Worm (Caenorhabditis elegans) whole organism, L1 larva: ENCODE results near the gene rpl-39.

ENCODE experiments used
- Y116A8C.19 ChIP-seq: sonication (generic microtip); optimal IDR thresholded peaks from 2 replicates; lab custom pipeline; 2016; ENCODE audit warnings: missing compliant biosample characterization, missing genetic modification characterization, borderline replicate concordance
- ama-1 ChIP-seq: fragments of 150-350 bp; optimal IDR thresholded peaks from 2 replicates; lab custom pipeline; 2014
- ceh-63 ChIP-seq: fragments of 200-800 bp; sonication (Bioruptor generic); optimal IDR thresholded peaks from 2 replicates; lab custom pipeline; 2018; ENCODE audit warnings: mild to moderate bottlenecking, missing genetic modification characterization, missing compliant biosample characterization
- ceh-8 ChIP-seq: fragments of 200-800 bp; sonication (Bioruptor generic); optimal IDR thresholded peaks from 2 replicates; lab custom pipeline; 2018; ENCODE audit warnings: mild to moderate bottlenecking, missing genetic modification characterization, moderate library complexity, missing compliant biosample characterization
- ceh-90 ChIP-seq: sonication (generic microtip); optimal IDR thresholded peaks from 2 replicates; lab custom pipeline; 2016; ENCODE audit warnings: missing genetic modification characterization, missing compliant biosample characterization
- egl-13 ChIP-seq: sonication (generic microtip); optimal IDR thresholded peaks from 2 replicates; lab custom pipeline; 2016; ENCODE audit warnings: missing genotype, missing genetic modification reagents, missing genetic modification characterization, missing compliant biosample characterization
- fkh-8 ChIP-seq: sonication (generic microtip); optimal IDR thresholded peaks from 2 replicates; lab custom pipeline; 2016; ENCODE audit warnings: mild to moderate bottlenecking, missing genetic modification characterization, missing compliant biosample characterization
- hpl-2 ChIP-seq: fragments of 150-350 bp; optimal IDR thresholded peaks from 2 replicates; lab custom pipeline; 2014; ENCODE audit warnings: missing biosample characterization, missing genetic modification reagents, missing genetic modification characterization
- jun-1 ChIP-seq: fragments of 150-350 bp; optimal IDR thresholded peaks from 2 replicates; lab custom pipeline; 2014; ENCODE audit warnings: missing biosample characterization, missing genetic modification reagents, missing genetic modification characterization
- lin-13 ChIP-seq: fragments of 150-350 bp; optimal IDR thresholded peaks from 2 replicates; lab custom pipeline; 2014; ENCODE audit warnings: missing biosample characterization, missing genetic modification reagents, missing genetic modification characterization
- lir-3 ChIP-seq: sonication (generic microtip); optimal IDR thresholded peaks from 2 replicates; lab custom pipeline; 2016; ENCODE audit warnings: mild to moderate bottlenecking, missing genetic modification characterization, moderate library complexity, missing compliant biosample characterization; ENCODE audit not compliant: poor library complexity
- lsy-2 ChIP-seq, 2 experiments: fragments of 150-350 bp; optimal IDR thresholded peaks; 2 replicates each; lab custom pipeline; 2014; ENCODE audit warnings: missing biosample characterization in 2 of 2, missing genetic modification characterization in 2 of 2
- mdl-1 ChIP-seq, 2 experiments: fragments of 150-350 bp; optimal IDR thresholded peaks; 2 replicates each; lab custom pipeline; 2014 to 2017; ENCODE audit warnings: missing biosample characterization in 2 of 2, missing genetic modification characterization in 2 of 2, inconsistent platforms in 1 of 2
- mef-2 ChIP-seq: fragments of 150-350 bp; optimal IDR thresholded peaks from 2 replicates; lab custom pipeline; 2014; ENCODE audit warnings: missing biosample characterization, missing genetic modification characterization
- mep-1 ChIP-seq: fragments of 150-350 bp; optimal IDR thresholded peaks from 2 replicates; lab custom pipeline; 2014; ENCODE audit warnings: missing biosample characterization, missing genetic modification characterization
- nhr-12 ChIP-seq: sonication (generic microtip); optimal IDR thresholded peaks from 2 replicates; lab custom pipeline; 2017; ENCODE audit warnings: missing biosample characterization, missing genetic modification characterization
- nhr-19 ChIP-seq: fragments of 200-800 bp; sonication (Bioruptor generic); conservative IDR thresholded peaks from 2 replicates; pipeline ENCODE4 v1.3.6; 2022; ENCODE audit warnings: missing genetic modification characterization, missing compliant biosample characterization
- nhr-237 ChIP-seq: fragments of 150-350 bp; optimal IDR thresholded peaks from 2 replicates; lab custom pipeline; 2014; ENCODE audit warnings: missing biosample characterization, missing genetic modification characterization
- nhr-71 ChIP-seq: sonication (generic microtip); optimal IDR thresholded peaks from 2 replicates; lab custom pipeline; 2016; ENCODE audit warnings: mild to moderate bottlenecking, missing genetic modification characterization, moderate library complexity, missing compliant biosample characterization
- nhr-76 ChIP-seq: sonication (generic microtip); optimal IDR thresholded peaks from 2 replicates; lab custom pipeline; 2017; ENCODE audit warnings: missing biosample characterization, missing genetic modification characterization
- nhr-85 ChIP-seq: sonication (generic microtip); peaks from one replicate; lab custom pipeline; 2016; ENCODE audit warnings: missing genetic modification characterization, inconsistent platforms, missing compliant biosample characterization
- pax-3 ChIP-seq: fragments of 200-800 bp; sonication (Bioruptor generic); optimal IDR thresholded peaks from 2 replicates; lab custom pipeline; 2018; ENCODE audit warnings: mild to moderate bottlenecking, missing genetic modification characterization, moderate library complexity, missing compliant biosample characterization
- rnt-1 ChIP-seq: sonication (generic microtip); optimal IDR thresholded peaks from 2 replicates; lab custom pipeline; 2016; ENCODE audit warnings: mild to moderate bottlenecking, missing genetic modification characterization, moderate library complexity, missing compliant biosample characterization
- snpc-4 ChIP-seq: fragments of 150-350 bp; optimal IDR thresholded peaks from 2 replicates; lab custom pipeline; 2014; ENCODE audit warnings: missing biosample characterization, missing genetic modification characterization
- snu-23 ChIP-seq: sonication (generic microtip); optimal IDR thresholded peaks from 2 replicates; lab custom pipeline; 2016; ENCODE audit warnings: missing genetic modification characterization, missing compliant biosample characterization
- sox-4 ChIP-seq: sonication (generic microtip); optimal IDR thresholded peaks from 2 replicates; lab custom pipeline; 2016; ENCODE audit warnings: missing genetic modification characterization, missing compliant biosample characterization
- swsn-7 ChIP-seq: sonication (generic microtip); optimal IDR thresholded peaks from 2 replicates; lab custom pipeline; 2016; ENCODE audit warnings: missing genetic modification characterization, missing compliant biosample characterization
- tbx-2 ChIP-seq: sonication (generic microtip); optimal IDR thresholded peaks from 2 replicates; lab custom pipeline; 2016; ENCODE audit warnings: missing genetic modification characterization, missing compliant biosample characterization
- unc-62 ChIP-seq: fragments of 150-350 bp; optimal IDR thresholded peaks from 2 replicates; lab custom pipeline; 2014; ENCODE audit warnings: missing biosample characterization, missing genetic modification reagents, missing genetic modification characterization
- zip-4 ChIP-seq: fragments of 200-800 bp; sonication (Bioruptor generic); optimal IDR thresholded peaks from 2 replicates; lab custom pipeline; 2018; ENCODE audit warnings: mild to moderate bottlenecking, missing genetic modification characterization, moderate library complexity, missing compliant biosample characterization
- ztf-11 ChIP-seq, 2 experiments: sonication (generic microtip); optimal IDR thresholded peaks; 2 replicates each; lab custom pipeline; 2016 to 2017; ENCODE audit warnings: missing genetic modification characterization in 2 of 2, missing biosample characterization in 1 of 2, missing compliant biosample characterization in 1 of 2
- ztf-4 ChIP-seq: fragments of 150-350 bp; optimal IDR thresholded peaks from 2 replicates; lab custom pipeline; 2014; ENCODE audit warnings: missing biosample characterization, missing genetic modification characterization

The rpl-39 gene

ce11 chrV:7785885-7786284 is 10.0 kb upstream of the rpl-39 start:
- TF ChIP-seq unc-62 (no peak), egl-13 (tag; lab: Kevin White, UChicago) (no peak), tbx-2 (tag; lab: Kevin White, UChicago) (no peak), Y116A8C.19 (tag; lab: Kevin White, UChicago) (no peak), zip-4 (GFP tag; lab: Kevin White, UChicago) (no peak), snu-23 (GFP tag; lab: Kevin White, UChicago) (no peak), snpc-4 (tag; lab: Kevin White, UChicago) (no peak), rnt-1 (tag; lab: Kevin White, UChicago) (no peak), nhr-12 (tag; lab: Kevin White, UChicago) (no peak), ceh-90 (tag; lab: Kevin White, UChicago) (no peak), mep-1 (tag; lab: Kevin White, UChicago) (no peak), nhr-19 (GFP tag; lab: Robert Waterston, UW) (no peak), ama-1 (lab: Kevin White, UChicago) (no peak), nhr-71 (tag; lab: Kevin White, UChicago) (no peak)

DNA sequence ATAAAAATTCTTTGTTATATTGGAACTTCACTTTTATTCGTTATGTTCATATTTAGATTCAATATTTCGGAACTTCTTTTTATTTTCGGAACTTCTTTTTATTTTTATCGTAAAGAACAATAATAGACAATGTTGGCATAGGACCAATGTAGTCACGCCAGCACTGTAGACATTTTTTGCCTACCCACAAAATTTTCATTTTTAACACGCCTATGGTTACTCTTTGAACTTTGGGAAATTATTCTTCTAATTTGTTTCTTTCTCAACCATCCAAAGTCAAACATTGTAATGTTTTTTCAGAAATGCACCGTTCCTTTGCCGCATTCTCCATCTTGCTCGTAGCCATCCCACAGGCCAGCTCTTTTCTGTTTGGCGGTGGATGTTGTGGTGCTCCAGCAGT is 9.2 kb upstream of the rpl-39 start, which contains the start of gene C26F1.1:
Gene C26F1.1 (plus strand): TSS at position 301 of the 400 bp plus-strand sequence.
- no peak for TF ChIP-seq zip-4 (GFP tag; lab: Kevin White, UChicago)
- peak; percentile 4 for TF ChIP-seq nhr-85 (tag; lab: Kevin White, UChicago)
- TF ChIP-seq sox-4 (tag; lab: Kevin White, UChicago), result no peak

- no peak for TF ChIP-seq ceh-8 (GFP tag; lab: Kevin White, UChicago)
- no peak for TF ChIP-seq fkh-8 (tag; lab: Kevin White, UChicago)
- no peak for TF ChIP-seq lin-13 (GFP tag; lab: Kevin White, UChicago)
- TF ChIP-seq snu-23 (GFP tag; lab: Kevin White, UChicago), result no peak
- no peak for TF ChIP-seq ztf-4 (tag; lab: Kevin White, UChicago)
- TF ChIP-seq nhr-76 (tag; lab: Kevin White, UChicago), result no peak
- no peak for TF ChIP-seq lir-3
- no peak for TF ChIP-seq mep-1 (tag; lab: Kevin White, UChicago)
- TF ChIP-seq mdl-1 (tag; optimal IDR thresholded peaks at IDR 0.05; lab: Kevin White, UChicago), result no peak
- no peak for TF ChIP-seq swsn-7 (tag; lab: Kevin White, UChicago)
- no peak for TF ChIP-seq hpl-2 (GFP tag; lab: Kevin White, UChicago)
- TF ChIP-seq zip-4 (GFP tag; lab: Kevin White, UChicago), result no peak
- no peak for TF ChIP-seq jun-1 (tag; lab: Kevin White, UChicago)
- no peak for TF ChIP-seq mef-2
- no peak for TF ChIP-seq nhr-237 (tag; lab: Kevin White, UChicago)
- no peak for TF ChIP-seq snpc-4 (tag; lab: Kevin White, UChicago)
Measured at ce11 chrV:7781511-7781910, 5.6 kb upstream of the rpl-39 start, which contains the start of gene cyp-32A1. TSS of gene cyp-32A1 (plus strand) at chrV:7781811.

- TF ChIP-seq pax-3 (no peak), tbx-2 (tag; lab: Kevin White, UChicago) (no peak)
Measured at ce11 chrV:7778999-7779398, 3.1 kb upstream of the rpl-39 start.

ce11 chrV:7777098-7777497 is 1.2 kb upstream of the rpl-39 start, which contains the start of gene C26F1.3:
TSS of gene C26F1.3 (plus strand) at chrV:7777300.
- no peak for TF ChIP-seq ceh-63 (GFP tag; lab: Kevin White, UChicago)
- TF ChIP-seq lsy-2 (tag; optimal IDR thresholded peaks at IDR 0.05; lab: Kevin White, UChicago), result no peak
- peak; percentile 15 for TF ChIP-seq nhr-85 (tag; lab: Kevin White, UChicago)

ce11 chrV:7775226-7775625 is 653 bp downstream of the rpl-39 start:
- TF ChIP-seq ztf-11 (tag; optimal IDR thresholded peaks at IDR 0.05; lab: Kevin White, UChicago) (no peak), lsy-2 (tag; optimal IDR thresholded peaks at IDR 0.05; lab: Kevin White, UChicago) (peak in 1 of 2 experiments; percentile 7), nhr-85 (tag; lab: Kevin White, UChicago) (peak; percentile 52)
- TF ChIP-seq, all 84 proteins: peak for 2
